Worm (Caenorhabditis elegans) whole organism, L4 larva: ENCODE measurements around the gene str-64.
A peak's percentile ranks its signal among the peaks of the same experiment; 100 is the strongest.

ENCODE experiments used
- D1046.2 ChIP-seq: fragments of 200-800 bp; sonication (Bioruptor generic); IDR thresholded peaks from 2 replicates; pipeline ENCODE4 v1.3.6; 2022; ENCODE audit warnings: missing genetic modification characterization, missing compliant biosample characterization
- F10B5.3 ChIP-seq: sonication (generic microtip); optimal IDR thresholded peaks from 2 replicates; lab custom pipeline; 2016; ENCODE audit warnings: mild to moderate bottlenecking, missing genetic modification characterization, missing compliant biosample characterization
- F26F4.8 ChIP-seq: fragments of 200-800 bp; sonication (Bioruptor generic); conservative IDR thresholded peaks from 2 replicates; pipeline ENCODE4 v1.3.6; 2022; ENCODE audit warnings: missing genetic modification characterization, missing compliant biosample characterization
- R02D3.7 ChIP-seq: fragments of 150-350 bp; sonication (generic microtip); optimal IDR thresholded peaks from 3 replicates; lab custom pipeline; 2014; ENCODE audit warnings: missing biosample characterization, missing genetic modification characterization
- Y105C5A.15 ChIP-seq: fragments of 200-800 bp; sonication (Bioruptor generic); IDR thresholded peaks from 2 replicates; pipeline ENCODE4 v1.3.6; 2022; ENCODE audit warnings: missing genetic modification characterization, missing compliant biosample characterization
- Y75B8A.6 ChIP-seq: fragments of 200-800 bp; sonication (Bioruptor generic); IDR thresholded peaks from 2 replicates; pipeline ENCODE4 v1.3.6; 2022; ENCODE audit warnings: missing genetic modification reagents, missing genetic modification characterization, missing compliant biosample characterization
- ZK337.2 ChIP-seq: fragments of 200-800 bp; sonication (Bioruptor generic); IDR thresholded peaks from 2 replicates; pipeline ENCODE4 v1.3.6; 2022; ENCODE audit warnings: missing genetic modification reagents, missing genetic modification characterization, missing compliant biosample characterization
- ZK546.5 ChIP-seq, 2 experiments: sonication (generic microtip); optimal IDR thresholded peaks; 2 replicates each; lab custom pipeline; 2017; ENCODE audit warnings: missing biosample characterization in 2 of 2, missing genetic modification characterization in 2 of 2
- aha-1 ChIP-seq: fragments of 150-350 bp; peaks from one replicate; lab custom pipeline; 2014; ENCODE audit warnings: missing biosample characterization, missing genetic modification characterization
- aly-2 ChIP-seq: sonication (generic microtip); optimal IDR thresholded peaks from 2 replicates; lab custom pipeline; 2018; ENCODE audit warnings: missing biosample characterization, missing genetic modification characterization
- arid-1 ChIP-seq: fragments of 200-800 bp; sonication (Bioruptor generic); conservative IDR thresholded peaks from 2 replicates; pipeline ENCODE4 v1.3.6; 2022; ENCODE audit warnings: missing genetic modification reagents, missing genetic modification characterization, missing compliant biosample characterization
- ceh-62 ChIP-seq: sonication (generic microtip); optimal IDR thresholded peaks from 2 replicates; lab custom pipeline; 2017; ENCODE audit warnings: missing biosample characterization, missing genetic modification characterization
- cey-2 ChIP-seq: sonication (generic microtip); optimal IDR thresholded peaks from 3 replicates; lab custom pipeline; 2017; ENCODE audit warnings: missing genetic modification characterization, mild to moderate bottlenecking, missing compliant biosample characterization, antibody characterized with exemption, borderline replicate concordance; ENCODE audit not compliant: insufficient read depth
- ctbp-1 ChIP-seq: fragments of 200-800 bp; sonication (Bioruptor generic); IDR thresholded peaks from 2 replicates; pipeline ENCODE4 v1.3.6; 2022; ENCODE audit warnings: missing genetic modification reagents, missing genetic modification characterization, missing compliant biosample characterization
- daf-8 ChIP-seq: fragments of 200-800 bp; sonication (Bioruptor generic); IDR thresholded peaks from 2 replicates; pipeline ENCODE4 v1.3.6; 2022; ENCODE audit warnings: missing genetic modification characterization, missing compliant biosample characterization
- dmd-6 ChIP-seq: fragments of 200-800 bp; sonication (Bioruptor generic); IDR thresholded peaks from 2 replicates; pipeline ENCODE4 v1.3.6; 2022; ENCODE audit warnings: missing genetic modification reagents, missing genetic modification characterization, missing compliant biosample characterization
- dmd-8 ChIP-seq: fragments of 200-800 bp; sonication (Bioruptor generic); IDR thresholded peaks from 2 replicates; pipeline ENCODE4 v1.3.6; 2022; ENCODE audit warnings: missing genetic modification characterization, missing compliant biosample characterization
- dpl-1 ChIP-seq: fragments of 150-350 bp; optimal IDR thresholded peaks from 2 replicates; lab custom pipeline; 2014; ENCODE audit warnings: missing biosample characterization, missing genetic modification reagents, missing genetic modification characterization
- duxl-1 ChIP-seq: sonication (generic microtip); optimal IDR thresholded peaks from 2 replicates; lab custom pipeline; 2016; ENCODE audit warnings: mild to moderate bottlenecking, missing genetic modification characterization, moderate library complexity, missing compliant biosample characterization; ENCODE audit not compliant: poor library complexity
- fkh-10 ChIP-seq: fragments of 150-350 bp; optimal IDR thresholded peaks from 2 replicates; lab custom pipeline; 2014; ENCODE audit warnings: missing biosample characterization, missing genetic modification reagents, missing genetic modification characterization
- fos-1 ChIP-seq: fragments of 150-350 bp; optimal IDR thresholded peaks from 2 replicates; lab custom pipeline; 2014; ENCODE audit warnings: missing biosample characterization, missing genetic modification characterization
- jun-1 ChIP-seq: fragments of 150-350 bp; optimal IDR thresholded peaks from 2 replicates; lab custom pipeline; 2014; ENCODE audit warnings: missing biosample characterization, missing genetic modification reagents, missing genetic modification characterization
- lim-7 ChIP-seq: fragments of 200-800 bp; sonication (Bioruptor generic); IDR thresholded peaks from 2 replicates; pipeline ENCODE4 v1.3.6; 2022; ENCODE audit warnings: missing genetic modification characterization, missing compliant biosample characterization
- lin-39 ChIP-seq: fragments of 150-350 bp; optimal IDR thresholded peaks from 2 replicates; lab custom pipeline; 2014; ENCODE audit warnings: missing biosample characterization, missing genetic modification reagents, missing genetic modification characterization
- lsy-2 ChIP-seq, 2 experiments: fragments of 150-350 bp in 1 of 2; sonication (generic microtip) in 1 of 2; optimal IDR thresholded peaks; 2 replicates each; lab custom pipeline; 2014 to 2017; ENCODE audit warnings: missing biosample characterization in 2 of 2, missing genetic modification characterization in 2 of 2
- mdl-1 ChIP-seq, 2 experiments: fragments of 150-350 bp in 1 of 2; sonication (generic microtip) in 1 of 2; optimal IDR thresholded peaks; 2 replicates each; lab custom pipeline; 2014 to 2017; ENCODE audit warnings: missing biosample characterization in 2 of 2, missing genetic modification characterization in 2 of 2
- mes-2 ChIP-seq: sonication (generic microtip); optimal IDR thresholded peaks from 2 replicates; lab custom pipeline; 2016; ENCODE audit warnings: missing genotype, mild to moderate bottlenecking, missing genetic modification characterization, missing compliant biosample characterization; ENCODE audit not compliant: poor library complexity, severe bottlenecking
- nhr-11 ChIP-seq: fragments of 150-350 bp; optimal IDR thresholded peaks from 2 replicates; lab custom pipeline; 2014; ENCODE audit warnings: missing biosample characterization, missing genetic modification characterization
- nhr-111 ChIP-seq: fragments of 200-800 bp; sonication (Bioruptor generic); optimal IDR thresholded peaks from 2 replicates; lab custom pipeline; 2018; ENCODE audit warnings: mild to moderate bottlenecking, missing genetic modification characterization, missing compliant biosample characterization
- nhr-25 ChIP-seq: sonication (generic microtip); optimal IDR thresholded peaks from 2 replicates; lab custom pipeline; 2017; ENCODE audit warnings: missing genetic modification characterization, mild to moderate bottlenecking, missing compliant biosample characterization, antibody characterized with exemption, moderate library complexity, borderline replicate concordance; ENCODE audit not compliant: insufficient read depth
- nhr-28 ChIP-seq: fragments of 150-350 bp; optimal IDR thresholded peaks from 2 replicates; lab custom pipeline; 2014; ENCODE audit warnings: missing biosample characterization, missing genetic modification characterization
- nhr-41 ChIP-seq: fragments of 200-800 bp; sonication (Bioruptor generic); IDR thresholded peaks from 2 replicates; pipeline ENCODE4 v1.3.6; 2022; ENCODE audit warnings: missing genetic modification reagents, missing genetic modification characterization, missing compliant biosample characterization
- nhr-42 ChIP-seq: fragments of 200-800 bp; sonication (Bioruptor generic); IDR thresholded peaks from 2 replicates; pipeline ENCODE4 v1.3.6; 2022; ENCODE audit warnings: missing genetic modification characterization, missing compliant biosample characterization
- nhr-48 ChIP-seq: sonication (generic microtip); optimal IDR thresholded peaks from 2 replicates; lab custom pipeline; 2016; ENCODE audit warnings: mild to moderate bottlenecking, missing genetic modification characterization, missing compliant biosample characterization
- nhr-77 ChIP-seq: fragments of 150-350 bp; optimal IDR thresholded peaks from 2 replicates; lab custom pipeline; 2014; ENCODE audit warnings: missing biosample characterization, missing genetic modification characterization
- pha-4 ChIP-seq, 2 experiments: fragments of 150-350 bp in 1 of 2; fragments of 200-800 bp in 1 of 2; sonication (Bioruptor generic) in 1 of 2; IDR thresholded peaks in 1 of 2; optimal IDR thresholded peaks in 1 of 2; 2 replicates each; pipeline versions ENCODE4 v1.3.6 to Lab custom; 2014 to 2022; ENCODE audit warnings: missing genetic modification characterization in 2 of 2, missing genetic modification reagents in 2 of 2, missing biosample characterization in 1 of 2, missing compliant biosample characterization in 1 of 2
- php-3 ChIP-seq: fragments of 200-800 bp; sonication (Bioruptor generic); IDR thresholded peaks from 2 replicates; pipeline ENCODE4 v1.3.6; 2022; ENCODE audit warnings: missing genetic modification reagents, missing genetic modification characterization, missing compliant biosample characterization
- pqm-1 ChIP-seq: sonication (generic microtip); optimal IDR thresholded peaks from 2 replicates; lab custom pipeline; 2017; ENCODE audit warnings: missing biosample characterization, missing genetic modification characterization
- saeg-2 ChIP-seq: fragments of 200-800 bp; sonication (Bioruptor generic); IDR thresholded peaks from 2 replicates; pipeline ENCODE4 v1.3.6; 2022; ENCODE audit warnings: missing genetic modification reagents, missing genetic modification characterization, missing compliant biosample characterization
- set-16 ChIP-seq: fragments of 200-800 bp; sonication (Bioruptor generic); IDR thresholded peaks from 2 replicates; pipeline ENCODE4 v1.3.6; 2022; ENCODE audit warnings: missing genetic modification reagents, missing genetic modification characterization, missing compliant biosample characterization
- snpc-4 ChIP-seq: fragments of 150-350 bp; optimal IDR thresholded peaks from 2 replicates; lab custom pipeline; 2014; ENCODE audit warnings: missing biosample characterization, missing genetic modification characterization
- spr-1 ChIP-seq: sonication (generic microtip); optimal IDR thresholded peaks from 2 replicates; lab custom pipeline; 2016; ENCODE audit warnings: mild to moderate bottlenecking, missing genetic modification characterization, missing compliant biosample characterization
- tag-97 ChIP-seq: fragments of 200-800 bp; sonication (Bioruptor generic); IDR thresholded peaks from 2 replicates; pipeline ENCODE4 v1.3.6; 2022; ENCODE audit warnings: missing genetic modification characterization, missing compliant biosample characterization
- tra-1 ChIP-seq: fragments of 200-800 bp; sonication (Bioruptor generic); IDR thresholded peaks from 2 replicates; pipeline ENCODE4 v1.3.6; 2022; ENCODE audit warnings: missing genetic modification reagents, missing genetic modification characterization, missing compliant biosample characterization
- unc-62 ChIP-seq, 3 experiments: fragments of 150-350 bp in 1 of 3; sonication (generic microtip); optimal IDR thresholded peaks in 2 of 3; peaks in 1 of 3; 1 replicate in 1 of 3; 2 replicates in 2 of 3; lab custom pipeline; 2014 to 2017; ENCODE audit warnings: missing biosample characterization in 3 of 3, missing genetic modification characterization in 3 of 3, missing genetic modification reagents in 3 of 3, missing genotype in 1 of 3
- vab-7 ChIP-seq: fragments of 200-800 bp; sonication (Bioruptor generic); IDR thresholded peaks from 2 replicates; pipeline ENCODE4 v1.3.6; 2022; ENCODE audit warnings: missing genetic modification reagents, missing genetic modification characterization, missing compliant biosample characterization
- zfp-3 ChIP-seq: fragments of 200-800 bp; sonication (Bioruptor generic); conservative IDR thresholded peaks from 2 replicates; pipeline ENCODE4 v1.3.6; 2022; ENCODE audit warnings: missing genetic modification reagents, missing genetic modification characterization, missing compliant biosample characterization
- ztf-11 ChIP-seq: fragments of 150-350 bp; optimal IDR thresholded peaks from 2 replicates; lab custom pipeline; 2014; ENCODE audit warnings: missing biosample characterization, missing genetic modification characterization

Gene str-64

DNA sequence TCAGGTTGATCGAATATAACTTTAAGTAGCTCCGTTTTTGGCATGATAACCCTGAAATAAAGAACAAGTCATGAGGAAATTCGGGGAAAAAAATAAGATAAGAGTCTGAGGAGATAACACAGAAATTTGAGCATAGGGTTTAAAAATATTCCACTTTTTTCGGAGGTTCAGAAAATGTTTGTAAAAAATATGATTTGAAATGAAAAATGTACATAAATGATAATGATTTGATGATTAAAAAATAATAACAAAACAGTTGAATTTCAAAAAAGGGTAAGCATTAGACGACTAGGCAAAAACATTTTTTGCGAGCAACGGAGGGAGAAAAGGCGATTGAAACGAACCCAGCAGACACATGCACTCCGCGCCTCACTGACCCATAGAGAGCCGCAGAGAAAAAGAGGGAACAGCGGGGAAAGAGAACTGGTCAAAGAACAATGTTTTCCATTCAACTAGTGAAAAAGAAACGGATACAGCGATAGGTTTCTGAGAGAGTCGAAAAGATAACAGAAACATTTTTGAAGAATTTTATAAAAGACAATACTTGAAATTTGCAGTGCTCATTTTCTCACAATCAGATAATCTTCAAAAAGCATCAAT is 29.1 kb downstream of the str-64 start, which contains the start of gene arrd-18 (continued):
- TF ChIP-seq nhr-11 (tag; lab: Kevin White, UChicago) (peak; percentile 4), dmd-6 (GFP tag; lab: Robert Waterston, UW) (no peak; the same call in 1 of the 2 replicates), ceh-62 (tag; lab: Kevin White, UChicago) (no peak), dmd-8 (no peak), dpl-1 (no peak), Y105C5A.15 (GFP tag; lab: Robert Waterston, UW) (no peak), nhr-41 (GFP tag; lab: Robert Waterston, UW) (no peak), php-3 (GFP tag; lab: Robert Waterston, UW) (peak; percentile 18; the same call in 1 of the 2 replicates), saeg-2 (GFP tag; lab: Robert Waterston, UW) (no peak), zfp-3 (GFP tag; lab: Robert Waterston, UW) (no peak), nhr-28 (tag; lab: Kevin White, UChicago) (peak; percentile 56), jun-1 (no peak), mdl-1 (tag; optimal IDR thresholded peaks at IDR 0.05; lab: Kevin White, UChicago) (peak in 1 of 2 experiments; percentile 51), ctbp-1 (peak; percentile 59), nhr-77 (tag; lab: Kevin White, UChicago) (peak; percentile 43), mes-2 (tag; lab: Kevin White, UChicago) (no peak), ztf-11 (tag; lab: Kevin White, UChicago) (no peak), nhr-48 (tag; lab: Kevin White, UChicago) (peak; percentile 70), daf-8 (GFP tag; lab: Robert Waterston, UW) (no peak), vab-7 (GFP tag; lab: Robert Waterston, UW) (no peak), R02D3.7 (tag; lab: Kevin White, UChicago) (no peak), pqm-1 (tag; lab: Kevin White, UChicago) (no peak), Y75B8A.6 (no peak), ZK546.5 (tag; optimal IDR thresholded peaks at IDR 0.05; lab: Kevin White, UChicago) (no peak), aha-1 (tag; lab: Kevin White, UChicago) (peak; percentile 78)

DNA sequence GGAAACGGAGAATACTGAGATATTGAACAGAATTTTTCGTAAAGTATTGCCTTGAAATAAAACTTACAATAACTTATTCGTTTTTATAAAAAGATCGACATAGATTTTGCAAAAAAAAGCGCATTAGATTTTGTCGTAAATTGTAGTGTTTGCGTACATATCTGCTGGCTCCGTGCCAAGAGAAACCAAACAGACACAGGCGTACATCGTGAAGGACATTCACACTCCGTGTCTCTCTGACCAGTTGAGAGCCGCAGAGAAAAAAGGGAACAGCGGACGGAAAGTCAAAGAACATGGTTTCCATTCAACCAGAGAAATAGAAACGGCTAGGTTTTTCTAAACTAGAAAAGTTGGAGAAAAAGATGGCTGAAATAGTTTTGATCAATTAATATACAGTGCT is 32.3 kb downstream of the str-64 start, which contains the start of gene arrd-19:
TSS of gene arrd-19 (minus strand) at position 209 of the 400 bp plus-strand sequence.
- TF ChIP-seq unc-62 (GFP tag; optimal IDR thresholded peaks at IDR 0.05 in 1 of 2; lab: Kevin White, UChicago) (peak in 1 of 2 experiments; percentile 97), unc-62 (tag; optimal IDR thresholded peaks at IDR 0.05; lab: Kevin White, UChicago) (no peak), tra-1 (GFP tag; lab: Robert Waterston, UW) (no peak), nhr-25 (tag; lab: Kevin White, UChicago) (peak; percentile 53), ceh-62 (tag; lab: Kevin White, UChicago) (no peak), nhr-28 (tag; lab: Kevin White, UChicago) (peak; percentile 90), pha-4 (GFP tag; IDR thresholded peaks at IDR 0.05; lab: Robert Waterston, UW) (no peak), pha-4 (tag; optimal IDR thresholded peaks at IDR 0.05; lab: Kevin White, UChicago) (peak; percentile 54), fos-1 (no peak), aly-2 (no peak), lim-7 (GFP tag; lab: Robert Waterston, UW) (no peak), F26F4.8 (no peak), nhr-42 (no peak; the same call in 1 of the 2 replicates), fkh-10 (GFP tag; lab: Kevin White, UChicago) (peak; percentile 72), D1046.2 (GFP tag; lab: Robert Waterston, UW) (no peak), nhr-48 (tag; lab: Kevin White, UChicago) (peak; percentile 90), duxl-1 (tag; lab: Kevin White, UChicago) (peak; percentile 79), tag-97 (GFP tag; lab: Robert Waterston, UW) (no peak), lsy-2 (tag; optimal IDR thresholded peaks at IDR 0.05; lab: Kevin White, UChicago) (peak; percentile 26 to 79), snpc-4 (tag; lab: Kevin White, UChicago) (no peak), nhr-111 (GFP tag; lab: Kevin White, UChicago) (no peak), spr-1 (tag; lab: Kevin White, UChicago) (no peak), F10B5.3 (tag; lab: Kevin White, UChicago) (no peak), pqm-1 (tag; lab: Kevin White, UChicago) (peak; percentile 32), lin-39 (tag; lab: Kevin White, UChicago) (no peak), dmd-6 (GFP tag; lab: Robert Waterston, UW) (peak; percentile 92), ZK337.2 (no peak), cey-2 (tag; lab: Kevin White, UChicago) (no peak), arid-1 (GFP tag; lab: Robert Waterston, UW) (peak; percentile 67; the same call in 1 of the 2 replicates), set-16 (no peak)
